Fruit fly (Drosophila melanogaster): ENCODE data around the gene Pxd.
A peak's percentile ranks its signal among the peaks of the same experiment; 100 is the strongest.

The Pxd gene

DNA sequence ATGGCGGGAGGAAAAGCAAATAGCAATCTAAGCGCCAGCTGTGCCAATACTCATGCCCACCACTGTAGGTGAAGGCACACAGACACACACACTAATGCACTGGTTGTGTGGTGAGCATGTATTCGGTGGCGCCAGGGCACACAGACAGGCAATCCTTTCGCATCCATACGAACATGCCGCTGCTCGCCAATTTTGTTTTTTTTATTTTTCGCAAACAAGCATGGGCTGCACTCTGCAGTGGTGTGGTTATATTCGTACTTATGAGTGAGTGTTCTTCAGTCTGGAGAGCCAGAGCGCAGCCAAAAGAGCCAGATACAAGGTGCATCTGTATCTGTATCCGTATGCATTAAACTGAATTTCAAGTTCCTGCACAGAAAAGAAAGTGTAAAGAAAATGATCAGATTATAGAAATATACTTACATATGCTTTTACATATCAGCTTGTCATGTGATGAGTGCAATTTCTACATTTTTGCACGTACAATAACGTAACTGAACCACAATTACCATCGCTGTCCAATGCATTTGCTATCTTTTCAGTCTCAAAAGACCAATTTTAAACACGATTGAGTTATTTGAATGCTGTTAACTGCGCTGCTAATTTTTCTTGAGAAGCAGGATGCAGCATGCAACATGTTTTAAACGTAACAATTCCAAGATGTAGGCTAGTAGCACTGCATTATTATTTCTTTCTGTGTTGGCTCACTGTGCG lies 44.9 kb downstream of the Pxd start (continued):
- TF ChIP-seq Eip75B (GFP tag; optimal IDR thresholded peaks at IDR 0.05) = peak; percentile 85
- TF ChIP-seq fkh (GFP tag; optimal IDR thresholded peaks at IDR 0.05) = peak; percentile 32
- peak; percentile 95 for TF ChIP-seq svp (GFP tag)
- TF ChIP-seq CG10631 (GFP tag; optimal IDR thresholded peaks at IDR 0.05) = peak; percentile 90
- peak; percentile 74 to 95 for TF ChIP-seq salr (GFP tag; optimal IDR thresholded peaks at IDR 0.05)
- peak; percentile 75 for TF ChIP-seq CG16779 (tag; optimal IDR thresholded peaks at IDR 0.05)
- peak; percentile 91 for TF ChIP-seq Sox14 (GFP tag; optimal IDR thresholded peaks at IDR 0.05)
- TF ChIP-seq Hr4 (GFP tag; optimal IDR thresholded peaks at IDR 0.05) = peak; percentile 93
- peak; percentile 81 for TF ChIP-seq net (GFP tag; optimal IDR thresholded peaks at IDR 0.05)
- peak; percentile 90 for TF ChIP-seq pdm3 (GFP tag; optimal IDR thresholded peaks at IDR 0.05)
- TF ChIP-seq CG11902 (GFP tag; optimal IDR thresholded peaks at IDR 0.05) = peak; percentile 80
- TF ChIP-seq CG4318 (GFP tag; optimal IDR thresholded peaks at IDR 0.05) = peak; percentile 94
- TF ChIP-seq Blimp-1 (GFP tag; optimal IDR thresholded peaks at IDR 0.05) = peak; percentile 31
- TF ChIP-seq Hr38 (GFP tag; optimal IDR thresholded peaks at IDR 0.05) = no peak
- TF ChIP-seq Smox (GFP tag; optimal IDR thresholded peaks at IDR 0.05) = peak; percentile 74
- TF ChIP-seq Sox102F (GFP tag; optimal IDR thresholded peaks at IDR 0.05) = peak; percentile 71
- peak; percentile 88 for TF ChIP-seq CG3919 (GFP tag; optimal IDR thresholded peaks at IDR 0.05)
- TF ChIP-seq Gug (GFP tag; IDR thresholded peaks at IDR 0.05) = peak; percentile 52
- peak; percentile 91 for TF ChIP-seq OdsH (GFP tag; optimal IDR thresholded peaks at IDR 0.05)

DNA sequence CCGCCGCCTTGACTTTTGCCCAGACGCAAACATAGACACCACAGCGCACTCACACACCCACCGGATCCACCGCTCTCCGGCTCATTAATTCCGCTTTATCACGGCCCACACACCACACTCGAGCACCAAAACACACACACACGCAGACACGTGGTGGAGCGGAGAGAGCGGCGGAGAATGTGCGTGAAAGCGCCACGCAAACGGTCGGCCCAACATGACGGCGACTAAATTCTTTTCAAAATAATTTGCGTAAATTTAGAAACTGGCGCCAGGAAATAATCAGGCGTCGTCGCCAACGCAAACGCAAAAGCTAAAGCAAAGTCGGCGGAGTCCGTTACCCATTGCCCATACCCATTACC lies 45.4 kb downstream of the Pxd start:
- TF ChIP-seq CG10669 (GFP tag; optimal IDR thresholded peaks at IDR 0.05) = no peak
- peak in 1 of 2 experiments; percentile 27 for TF ChIP-seq salr (GFP tag; optimal IDR thresholded peaks at IDR 0.05)
- no peak for TF ChIP-seq Eip75B (GFP tag; optimal IDR thresholded peaks at IDR 0.05)
- no peak for TF ChIP-seq CG9139 (GFP tag; optimal IDR thresholded peaks at IDR 0.05)
- TF ChIP-seq CG8319 (GFP tag; optimal IDR thresholded peaks at IDR 0.05) = no peak
- TF ChIP-seq Ets96B (tag; optimal IDR thresholded peaks at IDR 0.05) = no peak
- no peak for TF ChIP-seq Ets21C (GFP tag; optimal IDR thresholded peaks at IDR 0.05)

DNA sequence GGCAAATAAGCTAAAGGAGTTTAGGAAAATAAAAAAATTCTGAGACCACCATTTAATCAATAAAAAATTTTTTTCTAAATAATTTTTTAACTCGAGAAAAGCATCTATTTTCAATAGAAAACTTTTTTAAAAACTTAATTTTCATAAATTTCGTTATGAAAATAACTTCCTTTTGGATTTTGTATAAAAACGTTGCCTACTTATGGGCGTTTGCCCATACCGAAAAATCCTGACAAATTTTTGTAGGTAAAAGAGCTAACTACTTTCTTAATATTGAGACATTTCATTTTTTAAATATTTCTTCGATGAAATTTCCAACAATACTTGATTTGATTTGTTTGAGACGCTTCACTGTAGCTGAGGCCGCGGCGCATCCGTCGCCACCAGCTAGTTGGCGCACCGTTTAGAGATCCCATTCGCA lies 45.9 kb downstream of the Pxd start:
- TF ChIP-seq acj6 (GFP tag; optimal IDR thresholded peaks at IDR 0.05) (peak; percentile 70), spab (GFP tag; optimal IDR thresholded peaks at IDR 0.05) (peak; percentile 73), Ets96B (tag; optimal IDR thresholded peaks at IDR 0.05) (peak; percentile 71), fkh (GFP tag; optimal IDR thresholded peaks at IDR 0.05) (no peak), eg (GFP tag; IDR thresholded peaks at IDR 0.05) (peak; percentile 73), Eip78C (GFP tag) (peak; percentile 93), Hr4 (GFP tag; optimal IDR thresholded peaks at IDR 0.05) (peak; percentile 92), CG11294 (GFP tag; IDR thresholded peaks at IDR 0.05) (no peak), CG3919 (GFP tag; optimal IDR thresholded peaks at IDR 0.05) (peak; percentile 70), CG10631 (GFP tag; optimal IDR thresholded peaks at IDR 0.05) (peak; percentile 73), ss (GFP tag; optimal IDR thresholded peaks at IDR 0.05) (peak; percentile 49 to 62), lz (GFP tag; optimal IDR thresholded peaks at IDR 0.05) (peak; percentile 31), Met (GFP tag; optimal IDR thresholded peaks at IDR 0.05) (peak; percentile 52), CG3032 (tag; optimal IDR thresholded peaks at IDR 0.05) (peak; percentile 72), CG8119 (GFP tag; IDR thresholded peaks at IDR 0.05) (peak; percentile 84), Smox (GFP tag; optimal IDR thresholded peaks at IDR 0.05) (peak; percentile 25), CG16779 (tag; optimal IDR thresholded peaks at IDR 0.05) (no peak), CG11762 (GFP tag; optimal IDR thresholded peaks at IDR 0.05; ENCODE audit: insufficient read depth) (peak; percentile 58), OdsH (GFP tag; optimal IDR thresholded peaks at IDR 0.05) (peak; percentile 76), CG34406 (GFP tag; optimal IDR thresholded peaks at IDR 0.05) (peak; percentile 50), CG8632 (GFP tag; optimal IDR thresholded peaks at IDR 0.05) (peak; percentile 42), Sox102F (GFP tag; optimal IDR thresholded peaks at IDR 0.05) (no peak), CG11902 (GFP tag; optimal IDR thresholded peaks at IDR 0.05) (peak; percentile 9), topi (GFP tag; optimal IDR thresholded peaks at IDR 0.05) (peak; percentile 54), CG6854 (GFP tag; optimal IDR thresholded peaks at IDR 0.05) (no peak), CG1621 (tag; optimal IDR thresholded peaks at IDR 0.05) (no peak), Eip75B (GFP tag; optimal IDR thresholded peaks at IDR 0.05) (peak; percentile 77), Blimp-1 (GFP tag; optimal IDR thresholded peaks at IDR 0.05) (no peak), CG7368 (GFP tag; optimal IDR thresholded peaks at IDR 0.05) (peak; percentile 40), Lpt (GFP tag; optimal IDR thresholded peaks at IDR 0.05) (peak; percentile 10), Hr39 (GFP tag; optimal IDR thresholded peaks at IDR 0.05) (peak; percentile 31), CG8319 (GFP tag; optimal IDR thresholded peaks at IDR 0.05) (peak; percentile 26), Sox14 (GFP tag; optimal IDR thresholded peaks at IDR 0.05) (peak; percentile 67), Eip93F (GFP tag; optimal IDR thresholded peaks at IDR 0.05) (no peak), CG6792 (GFP tag; optimal IDR thresholded peaks at IDR 0.05) (peak; percentile 46)
